3 fruit fly cellular contexts compared by ENCODE assay signal in genomic region chr3L:3799766-3800165, dm6.
TF ChIP-seq lines count a peak whose summit lies in the region.

No protein-coding gene starts in this region.

- TF ChIP-seq CTCF in whole organism, embryonic (GFP tag; optimal IDR thresholded peaks at IDR 0.05; lab: Kevin White, UChicago), result no peak

TF ChIP-seq in whole organism, embryonic, 481 proteins besides CTCF, POLR2A, EP300 and RAD21:
- TF ChIP-seq CG6765 (GFP tag; optimal IDR thresholded peaks at IDR 0.05; lab: Kevin White, UChicago) (no peak), tx (GFP tag; optimal IDR thresholded peaks at IDR 0.05; lab: Kevin White, UChicago) (no peak), Drgx (GFP tag; IDR thresholded peaks at IDR 0.05; lab: Robert Waterston, UW) (peak; percentile 47; the same call in 1 of the 2 replicates), row (GFP tag; IDR thresholded peaks at IDR 0.05; lab: Robert Waterston, UW) (peak; percentile 9; the same call in 1 of the 3 replicates), az2 (GFP tag; optimal IDR thresholded peaks at IDR 0.05; lab: Kevin White, UChicago) (no peak), grau (tag; optimal IDR thresholded peaks at IDR 0.05; lab: Kevin White, UChicago) (peak; percentile 16), phol (tag; optimal IDR thresholded peaks at IDR 0.05; lab: Kevin White, UChicago) (no peak), CG10274 (GFP tag; optimal IDR thresholded peaks at IDR 0.05; lab: Kevin White, UChicago) (no peak), CG42726 (GFP tag; IDR thresholded peaks at IDR 0.05; lab: Robert Waterston, UW; ENCODE audit: partially characterized antibody) (no peak), CG11560 (tag; IDR thresholded peaks at IDR 0.05; lab: Robert Waterston, UW) (no peak), Neu2 (GFP tag; optimal IDR thresholded peaks at IDR 0.05; lab: Kevin White, UChicago; ENCODE audit: borderline replicate concordance) (no peak), HmgZ (tag; optimal IDR thresholded peaks at IDR 0.05; lab: Kevin White, UChicago) (no peak), hb (GFP tag; IDR thresholded peaks at IDR 0.05; lab: Robert Waterston, UW; ENCODE audit: partially characterized antibody) (no peak), CG18476 (GFP tag; optimal IDR thresholded peaks at IDR 0.05; lab: Kevin White, UChicago) (no peak), trh (GFP tag; optimal IDR thresholded peaks at IDR 0.05; lab: Kevin White, UChicago) (no peak), pnt (GFP tag; optimal IDR thresholded peaks at IDR 0.05; lab: Kevin White, UChicago) (no peak), dati (GFP tag; IDR thresholded peaks at IDR 0.05; lab: Robert Waterston, UW) (no peak), Usf (GFP tag; optimal IDR thresholded peaks at IDR 0.05; lab: Kevin White, UChicago) (no peak), CG2120 (GFP tag; optimal IDR thresholded peaks at IDR 0.05; lab: Kevin White, UChicago) (no peak), CG13287 (GFP tag; IDR thresholded peaks at IDR 0.05; lab: Robert Waterston, UW; ENCODE audit: partially characterized antibody) (no peak), pzg (GFP tag; optimal IDR thresholded peaks at IDR 0.05; lab: Kevin White, UChicago) (no peak), bowl (GFP tag; IDR thresholded peaks at IDR 0.05; lab: Robert Waterston, UW) (no peak), repo (GFP tag; optimal IDR thresholded peaks at IDR 0.05; lab: Kevin White, UChicago) (no peak), CG14965 (GFP tag; optimal IDR thresholded peaks at IDR 0.05; lab: Kevin White, UChicago; ENCODE audit: borderline replicate concordance) (no peak), crp (GFP tag; optimal IDR thresholded peaks at IDR 0.05; lab: Kevin White, UChicago) (no peak)
TF ChIP-seq in whole organism, embryonic: peak in this region for 3.

TF ChIP-seq in whole organism, prepupa, 60 proteins besides CTCF, POLR2A, EP300 and RAD21 (continues in another document):
- TF ChIP-seq CG3919 (GFP tag; optimal IDR thresholded peaks at IDR 0.05; lab: Kevin White, UChicago) (peak; percentile 2), Hr4 (GFP tag; optimal IDR thresholded peaks at IDR 0.05; lab: Kevin White, UChicago) (peak; percentile 24), CG16779 (tag; optimal IDR thresholded peaks at IDR 0.05; lab: Kevin White, UChicago) (no peak), Sox14 (GFP tag; optimal IDR thresholded peaks at IDR 0.05; lab: Kevin White, UChicago) (no peak), topi (GFP tag; optimal IDR thresholded peaks at IDR 0.05; lab: Kevin White, UChicago) (no peak), CG8632 (GFP tag; optimal IDR thresholded peaks at IDR 0.05; lab: Kevin White, UChicago) (no peak), Hr38 (GFP tag; optimal IDR thresholded peaks at IDR 0.05; lab: Kevin White, UChicago) (no peak), CG6276 (GFP tag; optimal IDR thresholded peaks at IDR 0.05; lab: Kevin White, UChicago) (no peak), CG11294 (GFP tag; IDR thresholded peaks at IDR 0.05; lab: Robert Waterston, UW) (0 out of 2 replicates have a peak, but pooled peaks have one; percentile 16), Lpt (GFP tag; optimal IDR thresholded peaks at IDR 0.05; lab: Kevin White, UChicago) (no peak), CG6163 (GFP tag; IDR thresholded peaks at IDR 0.05; lab: Robert Waterston, UW) (no peak), CG32006 (GFP tag; optimal IDR thresholded peaks at IDR 0.05; lab: Kevin White, UChicago) (peak; percentile 36), dac (GFP tag; optimal IDR thresholded peaks at IDR 0.05; lab: Kevin White, UChicago) (no peak), CG31627 (GFP tag; optimal IDR thresholded peaks at IDR 0.05; lab: Kevin White, UChicago) (no peak), CG10669 (GFP tag; optimal IDR thresholded peaks at IDR 0.05; lab: Kevin White, UChicago) (no peak), CG7368 (GFP tag; optimal IDR thresholded peaks at IDR 0.05; lab: Kevin White, UChicago) (no peak), CG34406 (GFP tag; optimal IDR thresholded peaks at IDR 0.05; lab: Kevin White, UChicago) (no peak), esn (GFP tag; optimal IDR thresholded peaks at IDR 0.05; lab: Kevin White, UChicago) (no peak), lz (GFP tag; optimal IDR thresholded peaks at IDR 0.05; lab: Kevin White, UChicago) (no peak), Gug (GFP tag; IDR thresholded peaks at IDR 0.05; lab: Robert Waterston, UW) (no peak), svp (GFP tag; lab: Kevin White, UChicago) (peak; percentile 8), Ets21C (GFP tag; optimal IDR thresholded peaks at IDR 0.05; lab: Kevin White, UChicago) (no peak), CG8319 (GFP tag; optimal IDR thresholded peaks at IDR 0.05; lab: Kevin White, UChicago) (no peak), spab (GFP tag; optimal IDR thresholded peaks at IDR 0.05; lab: Kevin White, UChicago) (no peak), Blimp-1 (GFP tag; optimal IDR thresholded peaks at IDR 0.05; lab: Kevin White, UChicago) (no peak), Smox (GFP tag; optimal IDR thresholded peaks at IDR 0.05; lab: Kevin White, UChicago) (no peak), Ets96B (tag; optimal IDR thresholded peaks at IDR 0.05; lab: Kevin White, UChicago) (no peak), Hr39 (GFP tag; optimal IDR thresholded peaks at IDR 0.05; lab: Kevin White, UChicago) (no peak), vri (GFP tag; optimal IDR thresholded peaks at IDR 0.05; lab: Kevin White, UChicago) (no peak), Eip93F (GFP tag; optimal IDR thresholded peaks at IDR 0.05; lab: Kevin White, UChicago) (no peak), CG6792 (GFP tag; optimal IDR thresholded peaks at IDR 0.05; lab: Kevin White, UChicago) (no peak), Sox15 (GFP tag; optimal IDR thresholded peaks at IDR 0.05; lab: Kevin White, UChicago) (no peak), acj6 (GFP tag; optimal IDR thresholded peaks at IDR 0.05; lab: Kevin White, UChicago) (no peak), CG11762 (GFP tag; optimal IDR thresholded peaks at IDR 0.05; lab: Kevin White, UChicago; ENCODE audit: insufficient read depth) (no peak), fd85E (GFP tag; optimal IDR thresholded peaks at IDR 0.05; lab: Kevin White, UChicago) (no peak), CG10631 (GFP tag; optimal IDR thresholded peaks at IDR 0.05; lab: Kevin White, UChicago) (no peak)

TF ChIP-seq in whole organism, pupa, 21 proteins besides CTCF, POLR2A, EP300 and RAD21:
- TF ChIP-seq Ets98B (GFP tag; IDR thresholded peaks at IDR 0.05; lab: Robert Waterston, UW) (0 out of 2 replicates have a peak, but pooled peaks have one; percentile 24), CG4496 (GFP tag; IDR thresholded peaks at IDR 0.05; lab: Robert Waterston, UW) (peak; percentile 58; the same call in 2 of the 3 replicates), CG8159 (tag; optimal IDR thresholded peaks at IDR 0.05; lab: Kevin White, UChicago) (no peak), Snoo (tag; optimal IDR thresholded peaks at IDR 0.05; lab: Kevin White, UChicago) (no peak), CG32121 (GFP tag; IDR thresholded peaks at IDR 0.05; lab: Robert Waterston, UW) (peak; percentile 54; the same call in 1 of the 2 replicates), rn (GFP tag; IDR thresholded peaks at IDR 0.05; lab: Robert Waterston, UW) (no peak), fd96Ca (GFP tag; IDR thresholded peaks at IDR 0.05; lab: Robert Waterston, UW) (peak; percentile 49; the same call in 2 of the 3 replicates), CG12605 (GFP tag; IDR thresholded peaks at IDR 0.05; lab: Robert Waterston, UW) (0 out of 2 replicates have a peak, but pooled peaks have one; percentile 17)
